Worm (Caenorhabditis elegans) whole organism, L4 larva: ENCODE measurements around the gene lir-3.
A peak's percentile ranks its signal among the peaks of the same experiment; 100 is the strongest.

ENCODE experiments used
- F10B5.3 ChIP-seq: sonication (generic microtip); optimal IDR thresholded peaks from 2 replicates; lab custom pipeline; 2016; ENCODE audit warnings: mild to moderate bottlenecking, missing genetic modification characterization, missing compliant biosample characterization
- F26F4.8 ChIP-seq: fragments of 200-800 bp; sonication (Bioruptor generic); conservative IDR thresholded peaks from 2 replicates; pipeline ENCODE4 v1.3.6; 2022; ENCODE audit warnings: missing genetic modification characterization, missing compliant biosample characterization
- F49E8.2 ChIP-seq: sonication (generic microtip); optimal IDR thresholded peaks from 2 replicates; lab custom pipeline; 2016; ENCODE audit warnings: missing compliant biosample characterization, mild to moderate bottlenecking, missing genetic modification characterization, borderline replicate concordance
- R02D3.7 ChIP-seq: fragments of 150-350 bp; sonication (generic microtip); optimal IDR thresholded peaks from 3 replicates; lab custom pipeline; 2014; ENCODE audit warnings: missing biosample characterization, missing genetic modification characterization
- T26A8.4 ChIP-seq: fragments of 200-800 bp; sonication (Bioruptor generic); IDR thresholded peaks from 2 replicates; pipeline ENCODE4 v1.3.6; 2022; ENCODE audit warnings: missing genetic modification characterization, missing compliant biosample characterization
- Y105C5A.15 ChIP-seq: fragments of 200-800 bp; sonication (Bioruptor generic); IDR thresholded peaks from 2 replicates; pipeline ENCODE4 v1.3.6; 2022; ENCODE audit warnings: missing genetic modification characterization, missing compliant biosample characterization
- Y75B8A.6 ChIP-seq: fragments of 200-800 bp; sonication (Bioruptor generic); IDR thresholded peaks from 2 replicates; pipeline ENCODE4 v1.3.6; 2022; ENCODE audit warnings: missing genetic modification reagents, missing genetic modification characterization, missing compliant biosample characterization
- ZK337.2 ChIP-seq: fragments of 200-800 bp; sonication (Bioruptor generic); IDR thresholded peaks from 2 replicates; pipeline ENCODE4 v1.3.6; 2022; ENCODE audit warnings: missing genetic modification reagents, missing genetic modification characterization, missing compliant biosample characterization
- aha-1 ChIP-seq: fragments of 150-350 bp; peaks from one replicate; lab custom pipeline; 2014; ENCODE audit warnings: missing biosample characterization, missing genetic modification characterization
- aly-2 ChIP-seq: sonication (generic microtip); optimal IDR thresholded peaks from 2 replicates; lab custom pipeline; 2018; ENCODE audit warnings: missing biosample characterization, missing genetic modification characterization
- attf-4 ChIP-seq: sonication (generic microtip); optimal IDR thresholded peaks from 3 replicates; lab custom pipeline; 2017; ENCODE audit warnings: missing biosample characterization, missing genetic modification characterization
- ceh-20 ChIP-seq: fragments of 200-800 bp; sonication (Bioruptor generic); IDR thresholded peaks from 2 replicates; pipeline ENCODE4 v1.3.6; 2022; ENCODE audit warnings: missing genetic modification reagents, missing genetic modification characterization, missing compliant biosample characterization
- ceh-28 ChIP-seq: fragments of 150-350 bp; optimal IDR thresholded peaks from 2 replicates; lab custom pipeline; 2014; ENCODE audit warnings: missing biosample characterization, missing genetic modification reagents, missing genetic modification characterization
- ctbp-1 ChIP-seq: fragments of 200-800 bp; sonication (Bioruptor generic); IDR thresholded peaks from 2 replicates; pipeline ENCODE4 v1.3.6; 2022; ENCODE audit warnings: missing genetic modification reagents, missing genetic modification characterization, missing compliant biosample characterization
- daf-19 ChIP-seq: fragments of 200-800 bp; sonication (Bioruptor generic); conservative IDR thresholded peaks from 2 replicates; pipeline ENCODE4 v1.3.6; 2022; ENCODE audit warnings: missing genetic modification characterization, missing compliant biosample characterization
- dmd-6 ChIP-seq: fragments of 200-800 bp; sonication (Bioruptor generic); IDR thresholded peaks from 2 replicates; pipeline ENCODE4 v1.3.6; 2022; ENCODE audit warnings: missing genetic modification reagents, missing genetic modification characterization, missing compliant biosample characterization
- dmd-8 ChIP-seq: fragments of 200-800 bp; sonication (Bioruptor generic); IDR thresholded peaks from 2 replicates; pipeline ENCODE4 v1.3.6; 2022; ENCODE audit warnings: missing genetic modification characterization, missing compliant biosample characterization
- duxl-1 ChIP-seq: sonication (generic microtip); optimal IDR thresholded peaks from 2 replicates; lab custom pipeline; 2016; ENCODE audit warnings: mild to moderate bottlenecking, missing genetic modification characterization, moderate library complexity, missing compliant biosample characterization; ENCODE audit not compliant: poor library complexity
- gei-8 ChIP-seq: fragments of 200-800 bp; sonication (Bioruptor generic); optimal IDR thresholded peaks from 2 replicates; lab custom pipeline; 2018; ENCODE audit warnings: mild to moderate bottlenecking, missing genetic modification characterization, missing compliant biosample characterization
- hif-1 ChIP-seq, 2 experiments: sonication (generic microtip); optimal IDR thresholded peaks; 2 replicates each; lab custom pipeline; 2016 to 2017; ENCODE audit warnings: missing compliant biosample characterization in 2 of 2, missing genetic modification characterization in 2 of 2, missing genetic modification reagents in 2 of 2, missing genotype in 2 of 2, mild to moderate bottlenecking in 1 of 2
- hlh-11 ChIP-seq: fragments of 200-800 bp; sonication (Bioruptor generic); optimal IDR thresholded peaks from 2 replicates; lab custom pipeline; 2018; ENCODE audit warnings: mild to moderate bottlenecking, missing genetic modification characterization, missing compliant biosample characterization
- hlh-30 ChIP-seq: sonication (generic microtip); optimal IDR thresholded peaks from 2 replicates; lab custom pipeline; 2017; ENCODE audit warnings: antibody characterized with exemption, mild to moderate bottlenecking, missing genetic modification characterization, missing compliant biosample characterization; ENCODE audit not compliant: insufficient read depth
- hmg-1.1 ChIP-seq: fragments of 200-800 bp; sonication (Bioruptor generic); IDR thresholded peaks from 2 replicates; pipeline ENCODE4 v1.3.6; 2022; ENCODE audit warnings: missing genetic modification reagents, missing genetic modification characterization, missing compliant biosample characterization
- jun-1 ChIP-seq: fragments of 150-350 bp; optimal IDR thresholded peaks from 2 replicates; lab custom pipeline; 2014; ENCODE audit warnings: missing biosample characterization, missing genetic modification reagents, missing genetic modification characterization
- lim-7 ChIP-seq: fragments of 200-800 bp; sonication (Bioruptor generic); IDR thresholded peaks from 2 replicates; pipeline ENCODE4 v1.3.6; 2022; ENCODE audit warnings: missing genetic modification characterization, missing compliant biosample characterization
- lin-1 ChIP-seq: fragments of 200-800 bp; sonication (Bioruptor generic); IDR thresholded peaks from 2 replicates; pipeline ENCODE4 v1.3.6; 2022; ENCODE audit warnings: missing genetic modification reagents, missing genetic modification characterization, missing compliant biosample characterization
- lin-13 ChIP-seq: fragments of 150-350 bp; optimal IDR thresholded peaks from 2 replicates; lab custom pipeline; 2014; ENCODE audit warnings: missing biosample characterization, missing genetic modification reagents, missing genetic modification characterization
- lin-15B ChIP-seq: fragments of 150-350 bp; sonication (generic microtip); optimal IDR thresholded peaks from 3 replicates; lab custom pipeline; 2014; ENCODE audit warnings: missing biosample characterization, missing genetic modification characterization
- lin-39 ChIP-seq: fragments of 150-350 bp; optimal IDR thresholded peaks from 2 replicates; lab custom pipeline; 2014; ENCODE audit warnings: missing biosample characterization, missing genetic modification reagents, missing genetic modification characterization
- lir-3 ChIP-seq: sonication (generic microtip); optimal IDR thresholded peaks from 2 replicates; lab custom pipeline; 2016; ENCODE audit warnings: mild to moderate bottlenecking, missing genetic modification characterization, missing compliant biosample characterization
- madf-5 ChIP-seq, 2 experiments: fragments of 200-800 bp; sonication (Bioruptor generic); IDR thresholded peaks; 2 replicates each; pipeline ENCODE4 v1.3.6; 2022; ENCODE audit warnings: missing compliant biosample characterization in 2 of 2, missing genetic modification characterization in 2 of 2
- mdt-29 ChIP-seq: fragments of 200-800 bp; sonication (Bioruptor generic); IDR thresholded peaks from 2 replicates; pipeline ENCODE4 v1.3.6; 2022; ENCODE audit warnings: missing genetic modification reagents, missing genetic modification characterization, missing compliant biosample characterization
- mxl-2 ChIP-seq: fragments of 200-800 bp; sonication (Bioruptor generic); conservative IDR thresholded peaks from 2 replicates; pipeline ENCODE4 v1.3.6; 2022; ENCODE audit warnings: missing genetic modification reagents, missing genetic modification characterization, missing compliant biosample characterization
- mxl-3 ChIP-seq: fragments of 200-800 bp; sonication (Bioruptor generic); optimal IDR thresholded peaks from 2 replicates; lab custom pipeline; 2018; ENCODE audit warnings: mild to moderate bottlenecking, missing genetic modification characterization, missing compliant biosample characterization
- nhr-102 ChIP-seq: sonication (generic microtip); optimal IDR thresholded peaks from 2 replicates; lab custom pipeline; 2016; ENCODE audit warnings: mild to moderate bottlenecking, missing genetic modification characterization, moderate library complexity, missing compliant biosample characterization
- nhr-11 ChIP-seq: fragments of 150-350 bp; optimal IDR thresholded peaks from 2 replicates; lab custom pipeline; 2014; ENCODE audit warnings: missing biosample characterization, missing genetic modification characterization
- nhr-237 ChIP-seq: sonication (generic microtip); optimal IDR thresholded peaks from 2 replicates; lab custom pipeline; 2017; ENCODE audit warnings: missing biosample characterization, missing genetic modification characterization
- nhr-28 ChIP-seq: fragments of 150-350 bp; optimal IDR thresholded peaks from 2 replicates; lab custom pipeline; 2014; ENCODE audit warnings: missing biosample characterization, missing genetic modification characterization
- nhr-42 ChIP-seq: fragments of 200-800 bp; sonication (Bioruptor generic); IDR thresholded peaks from 2 replicates; pipeline ENCODE4 v1.3.6; 2022; ENCODE audit warnings: missing genetic modification characterization, missing compliant biosample characterization
- nhr-76 ChIP-seq: fragments of 150-350 bp; optimal IDR thresholded peaks from 2 replicates; lab custom pipeline; 2014; ENCODE audit warnings: missing biosample characterization, missing genetic modification characterization
- pqm-1 ChIP-seq: sonication (generic microtip); optimal IDR thresholded peaks from 2 replicates; lab custom pipeline; 2017; ENCODE audit warnings: missing biosample characterization, missing genetic modification characterization
- sdz-12 ChIP-seq: fragments of 200-800 bp; sonication (Bioruptor generic); optimal IDR thresholded peaks from 2 replicates; lab custom pipeline; 2018; ENCODE audit warnings: mild to moderate bottlenecking, missing genetic modification characterization, missing compliant biosample characterization
- snpc-1.2 ChIP-seq: fragments of 200-800 bp; sonication (Bioruptor generic); IDR thresholded peaks from 2 replicates; pipeline ENCODE4 v1.3.6; 2022; ENCODE audit warnings: missing genetic modification reagents, missing genetic modification characterization, missing compliant biosample characterization
- snpc-4 ChIP-seq: fragments of 150-350 bp; optimal IDR thresholded peaks from 2 replicates; lab custom pipeline; 2014; ENCODE audit warnings: missing biosample characterization, missing genetic modification characterization
- spr-1 ChIP-seq: sonication (generic microtip); optimal IDR thresholded peaks from 2 replicates; lab custom pipeline; 2016; ENCODE audit warnings: mild to moderate bottlenecking, missing genetic modification characterization, missing compliant biosample characterization
- spr-3 ChIP-seq: fragments of 200-800 bp; sonication (Bioruptor generic); optimal IDR thresholded peaks from 2 replicates; lab custom pipeline; 2018; ENCODE audit warnings: mild to moderate bottlenecking, missing genetic modification characterization, missing compliant biosample characterization
- tra-1 ChIP-seq: fragments of 200-800 bp; sonication (Bioruptor generic); IDR thresholded peaks from 2 replicates; pipeline ENCODE4 v1.3.6; 2022; ENCODE audit warnings: missing genetic modification reagents, missing genetic modification characterization, missing compliant biosample characterization
- vab-7 ChIP-seq: fragments of 200-800 bp; sonication (Bioruptor generic); IDR thresholded peaks from 2 replicates; pipeline ENCODE4 v1.3.6; 2022; ENCODE audit warnings: missing genetic modification reagents, missing genetic modification characterization, missing compliant biosample characterization
- zag-1 ChIP-seq: fragments of 150-350 bp; optimal IDR thresholded peaks from 2 replicates; lab custom pipeline; 2014; ENCODE audit warnings: missing biosample characterization, missing genetic modification characterization
- zfp-3 ChIP-seq: fragments of 200-800 bp; sonication (Bioruptor generic); conservative IDR thresholded peaks from 2 replicates; pipeline ENCODE4 v1.3.6; 2022; ENCODE audit warnings: missing genetic modification reagents, missing genetic modification characterization, missing compliant biosample characterization
- ztf-7 ChIP-seq: fragments of 150-350 bp; optimal IDR thresholded peaks from 2 replicates; lab custom pipeline; 2014; ENCODE audit warnings: missing biosample characterization, missing genetic modification characterization

Gene lir-3

DNA sequence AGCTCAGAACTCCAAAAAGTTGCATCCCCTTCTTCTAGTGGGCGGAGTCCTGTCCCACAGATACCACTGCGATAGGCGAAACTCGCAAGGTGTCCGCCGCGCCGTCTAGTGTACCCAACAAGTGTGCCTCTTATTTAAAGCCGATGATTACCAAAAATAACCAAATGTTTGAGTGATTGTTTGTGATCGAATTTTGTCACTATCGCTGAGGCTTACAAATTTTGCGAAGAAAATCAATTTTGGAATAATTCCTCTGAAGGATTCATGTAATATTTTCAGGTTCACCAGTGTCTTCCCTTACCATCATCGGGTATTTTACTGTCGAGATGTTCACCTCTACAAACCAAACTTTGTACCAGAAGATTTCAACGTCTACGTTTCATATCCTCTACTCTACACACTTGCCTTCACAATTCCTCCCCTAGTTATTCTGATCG is 39.5 kb upstream of the lir-3 start (continued):
- TF ChIP-seq gei-8 (GFP tag; lab: Kevin White, UChicago) = peak; percentile 24
- peak; percentile 59 for TF ChIP-seq spr-3 (GFP tag; lab: Kevin White, UChicago)
- peak; percentile 80 for TF ChIP-seq hlh-11 (tag; lab: Kevin White, UChicago)
- TF ChIP-seq F49E8.2 (tag; lab: Kevin White, UChicago) = peak; percentile 90
- TF ChIP-seq ztf-7 (tag; lab: Kevin White, UChicago) = peak; percentile 31
- 0 out of 2 replicates have a peak, but pooled peaks have one; percentile 34 for TF ChIP-seq Y75B8A.6
- no peak for TF ChIP-seq dmd-8 (GFP tag; lab: Robert Waterston, UW)
- no peak for TF ChIP-seq nhr-11 (tag; lab: Kevin White, UChicago)
- TF ChIP-seq zag-1 (tag; lab: Kevin White, UChicago) = no peak
- peak; percentile 72 for TF ChIP-seq dmd-6 (GFP tag; lab: Robert Waterston, UW)
- TF ChIP-seq mdt-29 (GFP tag; lab: Robert Waterston, UW) = 0 out of 2 replicates have a peak, but pooled peaks have one; percentile 16
- 0 out of 2 replicates have a peak, but pooled peaks have one; percentile 50 for TF ChIP-seq lim-7 (GFP tag; lab: Robert Waterston, UW)
- no peak for TF ChIP-seq attf-4 (tag; lab: Kevin White, UChicago)
- TF ChIP-seq daf-19 = peak; percentile 67; the same call in 1 of the 2 replicates
- TF ChIP-seq vab-7 (GFP tag; lab: Robert Waterston, UW) = 0 out of 2 replicates have a peak, but pooled peaks have one; percentile 5
- no peak for TF ChIP-seq jun-1 (tag; lab: Kevin White, UChicago)
- TF ChIP-seq F26F4.8 (GFP tag; lab: Robert Waterston, UW) = no peak
- no peak for TF ChIP-seq aly-2 (tag; lab: Kevin White, UChicago)
- no peak for TF ChIP-seq Y105C5A.15 (GFP tag; lab: Robert Waterston, UW)
- no peak for TF ChIP-seq lir-3 (tag; lab: Kevin White, UChicago)
- TF ChIP-seq ceh-28 = no peak
- no peak for TF ChIP-seq nhr-76 (tag; lab: Kevin White, UChicago)
- TF ChIP-seq duxl-1 (tag; lab: Kevin White, UChicago) = peak; percentile 84
- TF ChIP-seq mxl-3 (GFP tag; lab: Kevin White, UChicago) = peak; percentile 71
- no peak for TF ChIP-seq mxl-2 (GFP tag; lab: Robert Waterston, UW)
- TF ChIP-seq nhr-42 (GFP tag; lab: Robert Waterston, UW) = peak; percentile 78; the same call in 1 of the 2 replicates
- TF ChIP-seq madf-5 (GFP tag; IDR thresholded peaks at IDR 0.05; lab: Robert Waterston, UW) = no peak
- TF ChIP-seq R02D3.7 (tag; lab: Kevin White, UChicago) = no peak
- peak; percentile 82 for TF ChIP-seq lin-13 (GFP tag; lab: Kevin White, UChicago)
- TF ChIP-seq hlh-30 = peak; percentile 61
- no peak for TF ChIP-seq hif-1 (tag; optimal IDR thresholded peaks at IDR 0.05; lab: Kevin White, UChicago)
- TF ChIP-seq spr-1 (tag; lab: Kevin White, UChicago) = peak; percentile 66
- TF ChIP-seq snpc-1.2 (GFP tag; lab: Robert Waterston, UW) = peak; percentile 85
- TF ChIP-seq T26A8.4 = peak; percentile 93
- TF ChIP-seq aha-1 (tag; lab: Kevin White, UChicago) = peak; percentile 62
- peak; percentile 76 for TF ChIP-seq F10B5.3 (tag; lab: Kevin White, UChicago)
- peak; percentile 72 for TF ChIP-seq nhr-28
- TF ChIP-seq pqm-1 = peak; percentile 41
- TF ChIP-seq ZK337.2 (GFP tag; lab: Robert Waterston, UW) = no peak
- peak; percentile 86 for TF ChIP-seq nhr-102
- no peak for TF ChIP-seq ctbp-1 (GFP tag; lab: Robert Waterston, UW)
- TF ChIP-seq sdz-12 = no peak
- peak; percentile 93 for TF ChIP-seq snpc-4 (tag; lab: Kevin White, UChicago)
- 0 out of 2 replicates have a peak, but pooled peaks have one; percentile 21 for TF ChIP-seq ceh-20
- TF ChIP-seq zfp-3 (GFP tag; lab: Robert Waterston, UW) = no peak
- no peak for TF ChIP-seq lin-1 (GFP tag; lab: Robert Waterston, UW)
- TF ChIP-seq lin-39 (tag; lab: Kevin White, UChicago) = no peak
- TF ChIP-seq nhr-237 (tag; lab: Kevin White, UChicago) = peak; percentile 34
- peak; percentile 83 for TF ChIP-seq hmg-1.1 (GFP tag; lab: Robert Waterston, UW)
- TF ChIP-seq lin-15B (tag; lab: Kevin White, UChicago) = no peak
- TF ChIP-seq tra-1 (GFP tag; lab: Robert Waterston, UW) = peak; percentile 61; the same call in 1 of the 2 replicates
